Worm (Caenorhabditis elegans) whole organism, L4/young adult: Measurements from ENCODE around the gene mrpl-18.
A peak's percentile ranks its signal among the peaks of the same experiment; 100 is the strongest.

Experiments used
- W03F9.2 ChIP-seq: fragments of 150-350 bp; optimal IDR thresholded peaks from 2 replicates; lab custom pipeline; 2014; ENCODE audit warnings: missing biosample characterization, missing genetic modification characterization
- dao-5 ChIP-seq: sonication (generic microtip); optimal IDR thresholded peaks from 2 replicates; lab custom pipeline; 2016; ENCODE audit warnings: missing genotype, missing genetic modification characterization, moderate library complexity, missing compliant biosample characterization
- him-1 ChIP-seq: sonication (generic microtip); optimal IDR thresholded peaks from 2 replicates; lab custom pipeline; 2016; ENCODE audit warnings: missing genotype, missing genetic modification reagents, missing genetic modification characterization, missing compliant biosample characterization

Gene mrpl-18

DNA sequence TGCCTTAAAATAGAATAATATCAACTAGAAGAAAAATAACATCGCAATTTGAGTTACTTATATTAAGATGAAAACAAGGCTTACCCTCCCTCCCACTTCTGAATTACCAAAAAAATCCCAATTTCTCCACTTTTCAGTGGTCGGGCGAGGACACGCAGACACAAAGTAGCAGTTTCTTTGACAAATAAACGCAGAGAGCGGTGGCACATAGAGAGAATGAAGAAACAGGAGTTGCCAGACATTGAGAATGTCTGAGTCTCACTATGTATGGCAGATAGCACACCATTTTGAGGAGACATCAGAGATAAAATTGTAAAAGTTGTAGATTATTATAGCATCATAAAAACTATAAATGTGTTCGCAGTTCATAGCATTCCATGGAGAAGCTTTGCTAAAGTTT lies 19.6 kb upstream of the mrpl-18 start:
- TF ChIP-seq dao-5 (tag; lab: Kevin White, UChicago) (no peak), W03F9.2 (tag; lab: Kevin White, UChicago) (peak; percentile 40), him-1 (tag; lab: Kevin White, UChicago) (no peak)

DNA sequence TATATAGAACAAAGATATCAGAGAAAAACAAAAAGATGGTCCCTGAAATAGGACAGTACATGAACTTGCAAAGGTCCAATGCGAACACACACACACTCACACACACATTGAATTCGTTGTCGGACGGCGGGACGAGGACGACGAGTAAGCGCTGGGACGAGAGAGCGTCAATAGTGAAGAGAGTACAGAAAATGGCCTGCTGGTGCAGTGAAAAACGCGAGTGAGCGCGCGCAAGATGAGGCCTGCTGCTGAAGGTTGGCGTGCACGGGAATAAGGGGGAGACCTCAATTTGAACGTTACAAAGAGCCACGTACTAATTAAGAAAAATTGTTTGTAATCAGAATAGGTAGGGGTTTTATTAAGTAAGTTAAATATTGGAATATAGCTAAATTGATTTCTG lies 17.8 kb upstream of the mrpl-18 start:
- TF ChIP-seq dao-5 (tag; lab: Kevin White, UChicago): no peak
- TF ChIP-seq him-1 (tag; lab: Kevin White, UChicago): no peak
- no peak for TF ChIP-seq W03F9.2 (tag; lab: Kevin White, UChicago)

DNA sequence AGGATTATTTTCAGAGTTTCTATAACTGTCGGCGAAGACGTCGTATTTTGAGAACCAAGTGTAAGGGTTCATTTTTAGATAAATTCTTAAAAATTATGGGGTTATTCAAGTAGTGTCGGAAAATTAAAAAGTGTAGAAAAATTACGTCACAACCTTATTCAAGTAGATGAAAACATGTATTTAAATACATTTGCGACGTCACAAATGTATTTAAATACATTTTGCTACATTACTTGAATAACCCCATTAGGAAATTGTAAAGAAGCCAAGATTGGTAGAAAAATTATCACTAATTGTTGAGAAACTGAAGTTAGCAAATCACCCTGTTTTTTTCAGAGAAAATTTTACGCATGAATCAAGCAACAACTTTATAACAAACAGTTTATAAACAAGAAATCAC lies 15.6 kb upstream of the mrpl-18 start:
- TF ChIP-seq dao-5 (tag; lab: Kevin White, UChicago): no peak
- TF ChIP-seq him-1 (tag; lab: Kevin White, UChicago): no peak
- no peak for TF ChIP-seq W03F9.2 (tag; lab: Kevin White, UChicago)

ce11 chrIII:8130177-8130902 lies 14.5 kb upstream of the mrpl-18 start, which contains the start of the genes rpl-21 and C14B9.10:
Gene rpl-21, minus strand, starts transcription at chrIII:8130227.
Gene C14B9.10, plus strand, starts transcription at chrIII:8130852.
- TF ChIP-seq dao-5 (tag; lab: Kevin White, UChicago) (no peak), him-1 (tag; lab: Kevin White, UChicago) (peak; percentile 47), W03F9.2 (tag; lab: Kevin White, UChicago) (peak; percentile 89)

DNA sequence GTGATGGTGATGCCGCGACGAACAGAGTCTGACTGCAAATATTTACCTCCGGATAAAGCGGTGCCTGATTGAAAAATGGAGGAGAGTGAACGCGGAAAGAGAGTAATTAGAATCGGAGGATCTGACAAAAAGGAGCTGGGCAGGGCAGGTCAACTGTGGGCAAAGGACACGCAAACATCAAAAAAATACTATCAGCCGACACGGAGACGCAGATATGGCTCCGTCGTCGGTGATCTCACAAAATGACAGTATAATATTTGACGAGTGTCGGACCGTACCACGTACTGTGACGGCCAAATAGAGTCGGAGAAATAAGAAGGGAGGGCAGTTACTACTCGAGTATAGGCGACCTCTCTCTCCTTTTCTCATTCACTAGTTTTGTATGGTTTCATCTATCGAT lies 12.3 kb upstream of the mrpl-18 start:
- TF ChIP-seq W03F9.2 (tag; lab: Kevin White, UChicago) (no peak), dao-5 (tag; lab: Kevin White, UChicago) (no peak), him-1 (tag; lab: Kevin White, UChicago) (no peak)

- TF ChIP-seq dao-5 (tag; lab: Kevin White, UChicago) (no peak), him-1 (tag; lab: Kevin White, UChicago) (no peak), W03F9.2 (tag; lab: Kevin White, UChicago) (no peak)
Measured at ce11 chrIII:8133346-8133745, 11.5 kb upstream of the mrpl-18 start, which contains the start of gene C14B9.2. Gene C14B9.2, plus strand, starts transcription at chrIII:8133665.

DNA sequence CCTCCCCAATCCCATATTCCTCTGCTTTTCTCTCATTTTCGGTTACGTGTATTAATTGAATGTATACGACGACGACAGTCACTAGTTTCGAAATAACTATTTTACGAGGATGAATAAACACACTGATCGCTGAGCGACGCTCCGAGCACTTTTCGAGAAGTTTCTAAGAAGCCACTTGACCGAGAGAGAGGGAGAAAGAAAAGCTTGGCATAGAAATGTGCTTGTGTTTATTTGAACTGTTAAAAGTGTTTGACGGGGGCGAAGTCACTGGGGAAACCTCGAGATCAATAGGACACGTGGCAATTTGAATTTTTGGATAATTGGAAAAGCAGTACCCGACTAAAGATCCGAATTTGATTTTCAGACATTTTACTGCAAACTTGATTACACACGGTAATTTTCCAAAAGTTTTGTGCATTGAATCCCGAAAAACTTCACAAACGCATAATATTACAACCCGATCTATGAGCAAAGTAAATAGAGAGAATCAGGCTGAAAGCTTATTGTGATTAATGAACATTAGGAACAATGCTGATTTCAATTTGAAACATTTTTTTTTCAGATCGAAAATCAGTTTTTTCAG lies 8.2 kb upstream of the mrpl-18 start:
- TF ChIP-seq W03F9.2 (tag; lab: Kevin White, UChicago) (no peak), him-1 (tag; lab: Kevin White, UChicago) (no peak), dao-5 (tag; lab: Kevin White, UChicago) (no peak)

- TF ChIP-seq W03F9.2 (tag; lab: Kevin White, UChicago) (no peak), him-1 (tag; lab: Kevin White, UChicago) (no peak), dao-5 (tag; lab: Kevin White, UChicago) (no peak)
Measured at ce11 chrIII:8137777-8138176, 7.0 kb upstream of the mrpl-18 start, which contains the start of gene hsp-12.2. Gene hsp-12.2, plus strand, starts transcription at chrIII:8138077.

ce11 chrIII:8142217-8142616 lies 2.6 kb upstream of the mrpl-18 start:
- TF ChIP-seq him-1 (tag; lab: Kevin White, UChicago) (no peak), W03F9.2 (tag; lab: Kevin White, UChicago) (no peak), dao-5 (tag; lab: Kevin White, UChicago) (no peak)

- TF ChIP-seq him-1 (tag; lab: Kevin White, UChicago) (no peak), W03F9.2 (tag; lab: Kevin White, UChicago) (no peak), dao-5 (tag; lab: Kevin White, UChicago) (no peak)
Measured at ce11 chrIII:8145971-8146370, 1.2 kb downstream of the mrpl-18 start.

DNA sequence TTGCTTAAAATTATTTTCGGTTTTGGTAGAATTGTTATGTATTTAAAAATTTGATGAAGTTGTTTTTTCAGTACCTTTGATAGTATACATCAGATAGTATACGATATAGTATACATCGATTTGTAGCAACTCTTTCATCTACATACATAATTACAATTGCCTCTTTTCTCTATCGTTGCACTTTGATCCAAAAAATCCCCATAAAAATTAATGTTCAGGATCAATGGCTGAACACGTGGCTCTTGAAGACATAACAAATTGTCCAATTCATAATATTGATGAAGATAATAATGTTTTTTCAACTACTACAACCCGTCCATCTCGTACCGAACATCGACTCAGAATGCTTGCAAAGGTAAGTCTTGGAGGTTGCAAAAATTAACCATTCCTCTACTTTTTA lies 3.9 kb downstream of the mrpl-18 start, which contains the start of gene D2007.2:
D2007.2 (plus strand) TSS at position 213 of the 400 bp plus-strand sequence.
- TF ChIP-seq W03F9.2 (tag; lab: Kevin White, UChicago): no peak
- no peak for TF ChIP-seq dao-5 (tag; lab: Kevin White, UChicago)
- TF ChIP-seq him-1 (tag; lab: Kevin White, UChicago): no peak

ce11 chrIII:8154423-8154822 lies 9.6 kb downstream of the mrpl-18 start:
- TF ChIP-seq him-1 (tag; lab: Kevin White, UChicago) (no peak), dao-5 (tag; lab: Kevin White, UChicago) (no peak), W03F9.2 (tag; lab: Kevin White, UChicago) (no peak)

- TF ChIP-seq W03F9.2 (tag; lab: Kevin White, UChicago) (no peak), him-1 (tag; lab: Kevin White, UChicago) (no peak), dao-5 (tag; lab: Kevin White, UChicago) (no peak)
Measured at ce11 chrIII:8155166-8155565, 10.4 kb downstream of the mrpl-18 start, which contains the start of gene D2007.1. Gene D2007.1, plus strand, starts transcription at chrIII:8155466.
